Fruit fly (Drosophila melanogaster) whole organism, embryonic: Measurements from ENCODE around the gene CG12607.

Source experiments
- Ada2b ChIP-seq: fragments of 200-800 bp; sonication (Bioruptor generic); IDR thresholded peaks from 2 replicates; pipeline ENCODE4 v1.3.6; 2022; ENCODE audit warnings: missing biosample characterization, missing genetic modification characterization
- Adf1 ChIP-seq: fragments of 200-800 bp; sonication (Bioruptor generic); IDR thresholded peaks from 2 replicates; pipeline ENCODE4 v1.3.6; 2022; ENCODE audit warnings: missing biosample characterization, missing genetic modification characterization
- CG10543 ChIP-seq: fragments of 200-800 bp; sonication (Bioruptor generic); optimal IDR thresholded peaks from 3 replicates; lab custom pipeline; 2017; ENCODE audit warnings: missing biosample characterization, mild to moderate bottlenecking, missing genetic modification characterization, moderate library complexity
- CG11456 ChIP-seq: fragments of 200-800 bp; sonication (Bioruptor generic); IDR thresholded peaks from 3 replicates; pipeline ENCODE4 v1.3.6; 2022; ENCODE audit warnings: missing biosample characterization, missing genetic modification characterization
- CG12104 ChIP-seq: fragments of 200-800 bp; sonication (Bioruptor generic); optimal IDR thresholded peaks from 3 replicates; lab custom pipeline; 2016; ENCODE audit warnings: missing biosample characterization, missing genetic modification characterization
- CG12659 ChIP-seq: fragments of 200-800 bp; sonication (Bioruptor generic); optimal IDR thresholded peaks from 3 replicates; lab custom pipeline; 2017; ENCODE audit warnings: mild to moderate bottlenecking, missing biosample characterization, missing genetic modification reagents, missing genetic modification characterization
- CG12942 ChIP-seq: fragments of 200-800 bp; sonication (Bioruptor generic); optimal IDR thresholded peaks from 3 replicates; lab custom pipeline; 2016; ENCODE audit warnings: missing biosample characterization, missing genetic modification characterization
- CG14014 ChIP-seq: fragments of 200-800 bp; sonication (Bioruptor generic); IDR thresholded peaks from 2 replicates; pipeline ENCODE4 v1.3.6; 2022; ENCODE audit warnings: missing biosample characterization, missing genetic modification characterization
- CG1529 ChIP-seq: fragments of 200-800 bp; sonication (Bioruptor generic); optimal IDR thresholded peaks from 3 replicates; lab custom pipeline; 2018; ENCODE audit warnings: missing biosample characterization, missing genetic modification characterization
- CG1647 ChIP-seq: fragments of 200-800 bp; sonication (Bioruptor generic); optimal IDR thresholded peaks from 3 replicates; lab custom pipeline; 2016; ENCODE audit warnings: missing biosample characterization, missing genetic modification characterization
- CG17328 ChIP-seq: fragments of 200-800 bp; sonication (Bioruptor generic); IDR thresholded peaks from 2 replicates; pipeline ENCODE4 v1.3.6; 2022; ENCODE audit warnings: missing biosample characterization, missing genetic modification characterization
- CG18599 ChIP-seq: fragments of 200-800 bp; sonication (Bioruptor generic); optimal IDR thresholded peaks from 3 replicates; lab custom pipeline; 2017; ENCODE audit warnings: missing biosample characterization, missing genetic modification characterization, mild to moderate bottlenecking, moderate library complexity, missing genetic modification reagents
- CG2889 ChIP-seq: fragments of 200-800 bp; sonication (Bioruptor generic); IDR thresholded peaks from 3 replicates; pipeline ENCODE4 v1.3.6; 2022; ENCODE audit warnings: missing biosample characterization, missing genetic modification characterization
- CG31365 ChIP-seq: fragments of 200-800 bp; sonication (Bioruptor generic); optimal IDR thresholded peaks from 2 replicates; lab custom pipeline; 2018; ENCODE audit warnings: missing biosample characterization, mild to moderate bottlenecking, missing genetic modification characterization
- CG6654 ChIP-seq: fragments of 200-800 bp; sonication (Bioruptor generic); optimal IDR thresholded peaks from 2 replicates; lab custom pipeline; 2017; ENCODE audit warnings: missing biosample characterization, mild to moderate bottlenecking, missing genetic modification characterization
- CG7987 ChIP-seq: fragments of 200-800 bp; sonication (Bioruptor generic); optimal IDR thresholded peaks from 2 replicates; lab custom pipeline; 2018; ENCODE audit warnings: missing biosample characterization, mild to moderate bottlenecking, missing genetic modification characterization, moderate library complexity
- CG8290 ChIP-seq, 3 experiments: fragments of 200-800 bp; sonication (Bioruptor generic); optimal IDR thresholded peaks; 2 replicates each; lab custom pipeline; 2016 to 2019; ENCODE audit warnings: missing biosample characterization in 3 of 3, missing genetic modification characterization in 3 of 3, mild to moderate bottlenecking in 2 of 3, moderate library complexity in 1 of 3
- CG9797 ChIP-seq: fragments of 200-800 bp; sonication (Bioruptor generic); optimal IDR thresholded peaks from 3 replicates; lab custom pipeline; 2018; ENCODE audit warnings: missing biosample characterization, mild to moderate bottlenecking, missing genetic modification characterization
- Deaf1 ChIP-seq: fragments of 200-800 bp; optimal IDR thresholded peaks from 3 replicates; lab custom pipeline; 2019; ENCODE audit warnings: missing biosample characterization, mild to moderate bottlenecking, missing genetic modification characterization, moderate library complexity
- Ets65A ChIP-seq: fragments of 200-800 bp; sonication (Bioruptor generic); peaks from one replicate; lab custom pipeline; 2016; ENCODE audit warnings: missing biosample characterization, missing genetic modification characterization
- HLH54F ChIP-seq: fragments of 200-800 bp; sonication (Bioruptor generic); optimal IDR thresholded peaks from 3 replicates; lab custom pipeline; 2016; ENCODE audit warnings: missing biosample characterization, missing genetic modification characterization
- Lim3 ChIP-seq: fragments of 200-800 bp; sonication (Bioruptor generic); IDR thresholded peaks from 2 replicates; pipeline ENCODE4 v1.3.6; 2022; ENCODE audit warnings: missing biosample characterization, missing genetic modification characterization
- Med ChIP-seq: fragments of 200-800 bp; sonication (Bioruptor generic); peaks from one replicate; lab custom pipeline; 2016; ENCODE audit warnings: missing biosample characterization, missing genetic modification characterization, mild to moderate bottlenecking, inconsistent platforms, moderate library complexity
- Meics ChIP-seq: fragments of 200-800 bp; sonication (Bioruptor generic); optimal IDR thresholded peaks from 2 replicates; lab custom pipeline; 2017; ENCODE audit warnings: missing biosample characterization, mild to moderate bottlenecking, missing genetic modification characterization
- NC2β ChIP-seq: fragments of 200-800 bp; sonication (Bioruptor generic); optimal IDR thresholded peaks from 2 replicates; lab custom pipeline; 2016; ENCODE audit warnings: missing biosample characterization, missing genetic modification characterization
- Nf-YC ChIP-seq: fragments of 200-800 bp; optimal IDR thresholded peaks from 3 replicates; lab custom pipeline; 2019; ENCODE audit warnings: missing biosample characterization, mild to moderate bottlenecking, missing genetic modification characterization, moderate library complexity
- Pdp1 ChIP-seq, 2 experiments: fragments of 200-800 bp; sonication (Bioruptor generic); optimal IDR thresholded peaks; 3 replicates each; lab custom pipeline; 2016; ENCODE audit warnings: missing biosample characterization in 2 of 2, missing genetic modification characterization in 2 of 2, mild to moderate bottlenecking in 1 of 2, moderate library complexity in 1 of 2
- Six4 ChIP-seq: fragments of 200-800 bp; sonication (Bioruptor generic); optimal IDR thresholded peaks from 2 replicates; lab custom pipeline; 2016; ENCODE audit warnings: missing biosample characterization, missing genetic modification characterization
- Sox100B ChIP-seq: fragments of 200-800 bp; sonication (Bioruptor generic); optimal IDR thresholded peaks from 3 replicates; lab custom pipeline; 2018; ENCODE audit warnings: missing biosample characterization, mild to moderate bottlenecking, missing genetic modification characterization
- Sox102F ChIP-seq: fragments of 200-800 bp; sonication (Bioruptor generic); optimal IDR thresholded peaks from 2 replicates; lab custom pipeline; 2018; ENCODE audit warnings: missing biosample characterization, mild to moderate bottlenecking, missing genetic modification characterization, moderate library complexity
- Usf ChIP-seq: fragments of 200-800 bp; sonication (Bioruptor generic); optimal IDR thresholded peaks from 2 replicates; lab custom pipeline; 2017; ENCODE audit warnings: missing genotype, missing biosample characterization, missing genetic modification characterization
- btn ChIP-seq: fragments of 200-800 bp; sonication (Bioruptor generic); optimal IDR thresholded peaks from 2 replicates; lab custom pipeline; 2016; ENCODE audit warnings: missing biosample characterization, missing genetic modification characterization
- caup ChIP-seq: fragments of 200-800 bp; sonication (Bioruptor generic); optimal IDR thresholded peaks from 3 replicates; lab custom pipeline; 2017; ENCODE audit warnings: missing biosample characterization, mild to moderate bottlenecking, missing genetic modification characterization, moderate library complexity; ENCODE audit not compliant: severe bottlenecking
- crol ChIP-seq: fragments of 200-800 bp; sonication (Bioruptor generic); IDR thresholded peaks from 2 replicates; pipeline ENCODE4 v1.3.6; 2022; ENCODE audit warnings: missing biosample characterization, missing genetic modification characterization
- gsb ChIP-seq: fragments of 200-800 bp; sonication (Bioruptor generic); IDR thresholded peaks from 2 replicates; pipeline ENCODE4 v1.3.6; 2022; ENCODE audit warnings: missing biosample characterization, missing genetic modification characterization
- hkb ChIP-seq, 2 experiments: fragments of 200-800 bp in 1 of 2; fragments of >200 bp in 1 of 2; sonication (Bioruptor generic) in 1 of 2; IDR thresholded peaks in 1 of 2; optimal IDR thresholded peaks in 1 of 2; 2 replicates each; pipeline versions ENCODE4 v1.3.6 to Lab custom; 2017 to 2022; ENCODE audit warnings: missing biosample characterization in 1 of 2, missing genetic modification characterization in 1 of 2
- lbe ChIP-seq: fragments of 200-800 bp; sonication (Bioruptor generic); optimal IDR thresholded peaks from 2 replicates; lab custom pipeline; 2016; ENCODE audit warnings: missing biosample characterization, mild to moderate bottlenecking, missing genetic modification characterization
- mam ChIP-seq: fragments of 200-800 bp; sonication (Bioruptor generic); optimal IDR thresholded peaks from 3 replicates; lab custom pipeline; 2016; ENCODE audit warnings: missing biosample characterization, missing genetic modification characterization
- nom ChIP-seq: fragments of 200-800 bp; sonication (Bioruptor generic); optimal IDR thresholded peaks from 2 replicates; lab custom pipeline; 2017; ENCODE audit warnings: missing biosample characterization, missing genetic modification characterization, mild to moderate bottlenecking, moderate library complexity, missing genetic modification reagents
- pb ChIP-seq: fragments of 200-800 bp; sonication (Bioruptor generic); optimal IDR thresholded peaks from 3 replicates; lab custom pipeline; 2016; ENCODE audit warnings: missing biosample characterization, missing genetic modification characterization
- phol ChIP-seq: fragments of 200-800 bp; sonication (Bioruptor generic); optimal IDR thresholded peaks from 3 replicates; lab custom pipeline; 2018; ENCODE audit warnings: missing biosample characterization, mild to moderate bottlenecking, missing genetic modification characterization, moderate library complexity
- pum ChIP-seq: fragments of 200-800 bp; sonication (Bioruptor generic); optimal IDR thresholded peaks from 2 replicates; lab custom pipeline; 2016; ENCODE audit warnings: missing biosample characterization, missing genetic modification characterization
- sens ChIP-seq: fragments of 200-800 bp; sonication (Bioruptor generic); peaks from one replicate; lab custom pipeline; 2016; ENCODE audit warnings: missing biosample characterization, missing genetic modification characterization
- shn ChIP-seq: fragments of 200-800 bp; sonication (Bioruptor generic); optimal IDR thresholded peaks from 3 replicates; lab custom pipeline; 2016; ENCODE audit warnings: missing biosample characterization, missing genetic modification characterization
- sima ChIP-seq: fragments of 200-800 bp; sonication (Bioruptor generic); optimal IDR thresholded peaks from 2 replicates; lab custom pipeline; 2016; ENCODE audit warnings: missing biosample characterization, missing genetic modification characterization
- sisA ChIP-seq: fragments of 200-800 bp; sonication (Bioruptor generic); IDR thresholded peaks from 2 replicates; pipeline ENCODE4 v1.3.6; 2022; ENCODE audit warnings: missing biosample characterization, missing genetic modification characterization

Gene CG12607

DNA sequence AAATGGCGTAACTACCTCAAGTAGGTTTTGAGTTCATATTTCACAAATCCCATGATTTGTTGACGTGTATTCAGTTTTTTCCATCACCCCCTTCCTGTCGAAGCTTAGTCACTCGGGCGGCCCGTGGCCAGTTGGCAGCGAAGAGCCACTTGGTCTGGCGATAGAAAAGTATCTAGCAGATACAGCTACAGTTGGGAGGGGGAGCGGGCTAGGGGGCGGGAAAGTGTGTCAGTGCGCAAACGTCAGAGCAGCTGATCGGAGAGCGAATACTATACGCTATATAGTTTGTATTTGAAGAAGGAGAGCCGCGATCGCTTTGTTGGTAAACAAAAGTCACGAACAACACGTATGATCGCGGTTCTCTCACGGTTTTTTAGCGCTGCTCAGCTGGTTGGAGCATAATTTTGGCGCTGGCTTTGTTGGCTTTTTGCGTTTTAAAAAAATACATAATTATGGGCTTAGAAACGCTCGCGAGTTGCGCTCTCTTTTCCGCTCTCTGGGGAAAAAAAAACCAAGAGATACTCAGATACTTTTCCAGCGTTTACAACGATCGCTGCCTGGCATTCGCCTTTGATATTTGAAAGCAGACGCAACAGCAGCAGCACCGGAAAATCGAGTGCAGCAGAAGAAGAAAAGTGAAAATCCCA is 32.5 kb upstream of the CG12607 start (continued):
- TF ChIP-seq CG1529 (GFP tag; lab: Kevin White, UChicago) (no peak), sima (GFP tag; lab: Kevin White, UChicago) (no peak), Sox102F (no peak), Sox100B (GFP tag; lab: Kevin White, UChicago) (no peak), CG7987 (GFP tag; lab: Kevin White, UChicago) (peak; percentile 99), CG10543 (peak; percentile 98), pb (GFP tag; lab: Kevin White, UChicago) (no peak), shn (peak; percentile 49), phol (tag; lab: Kevin White, UChicago) (no peak), CG12104 (GFP tag; lab: Kevin White, UChicago) (no peak), gsb (GFP tag; lab: Robert Waterston, UW) (no peak), CG1647 (GFP tag; lab: Kevin White, UChicago) (no peak), Lim3 (GFP tag; lab: Robert Waterston, UW) (no peak), Meics (GFP tag; lab: Kevin White, UChicago) (no peak), CG9797 (no peak), caup (GFP tag; lab: Kevin White, UChicago) (no peak)
- TF ChIP-seq, all 482 proteins: peak for 97

DNA sequence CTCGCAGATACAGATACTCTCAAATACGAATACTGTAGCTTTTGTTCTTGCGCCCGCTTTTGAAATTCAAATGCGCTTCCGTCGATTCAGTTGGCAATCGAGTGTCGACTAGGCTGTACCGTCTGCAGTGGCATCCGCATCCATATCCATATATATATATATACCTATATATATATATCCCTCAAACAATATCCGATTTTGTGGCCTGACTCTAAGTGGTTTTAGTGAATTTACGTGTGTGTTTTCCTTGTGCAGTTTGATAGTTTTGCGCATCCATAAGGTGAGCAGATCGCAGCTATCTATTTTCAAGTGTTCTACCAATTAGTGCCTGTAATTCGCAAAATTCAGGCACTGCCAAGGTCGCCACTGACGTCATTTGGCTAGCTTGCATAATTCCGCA is 31.8 kb upstream of the CG12607 start:
- no peak for TF ChIP-seq NC2β
- no peak for TF ChIP-seq Deaf1 (tag; lab: Kevin White, UChicago)
- TF ChIP-seq lbe (GFP tag; lab: Kevin White, UChicago) = no peak
- TF ChIP-seq Nf-YC (tag; lab: Kevin White, UChicago) = no peak
- no peak for TF ChIP-seq sisA (GFP tag; lab: Robert Waterston, UW)
- TF ChIP-seq HLH54F = no peak
- peak; percentile 40 for TF ChIP-seq sens
- TF ChIP-seq crol (GFP tag; lab: Robert Waterston, UW) = no peak
- no peak for TF ChIP-seq CG31365 (tag; lab: Kevin White, UChicago)
- TF ChIP-seq CG14014 (GFP tag; lab: Robert Waterston, UW) = no peak
- no peak for TF ChIP-seq hkb (optimal IDR thresholded peaks at IDR 0.05; lab: Kevin White, UChicago)
- no peak for TF ChIP-seq hkb (GFP tag; IDR thresholded peaks at IDR 0.05; lab: Robert Waterston, UW)
- no peak for TF ChIP-seq CG2889 (GFP tag; lab: Robert Waterston, UW)
- TF ChIP-seq CG8290 (GFP tag; optimal IDR thresholded peaks at IDR 0.05; lab: Kevin White, UChicago) = no peak
- TF ChIP-seq CG8290 (tag; optimal IDR thresholded peaks at IDR 0.05; lab: Kevin White, UChicago) = peak in 1 of 2 experiments; percentile 7
- peak in 1 of 2 experiments; percentile 30 for TF ChIP-seq Pdp1 (GFP tag; optimal IDR thresholded peaks at IDR 0.05; lab: Kevin White, UChicago)
- no peak for TF ChIP-seq CG11456 (GFP tag; lab: Robert Waterston, UW)
- no peak for TF ChIP-seq mam (GFP tag; lab: Kevin White, UChicago)
- no peak for TF ChIP-seq pum
- no peak for TF ChIP-seq Six4 (GFP tag; lab: Kevin White, UChicago)
- no peak for TF ChIP-seq CG12942

DNA sequence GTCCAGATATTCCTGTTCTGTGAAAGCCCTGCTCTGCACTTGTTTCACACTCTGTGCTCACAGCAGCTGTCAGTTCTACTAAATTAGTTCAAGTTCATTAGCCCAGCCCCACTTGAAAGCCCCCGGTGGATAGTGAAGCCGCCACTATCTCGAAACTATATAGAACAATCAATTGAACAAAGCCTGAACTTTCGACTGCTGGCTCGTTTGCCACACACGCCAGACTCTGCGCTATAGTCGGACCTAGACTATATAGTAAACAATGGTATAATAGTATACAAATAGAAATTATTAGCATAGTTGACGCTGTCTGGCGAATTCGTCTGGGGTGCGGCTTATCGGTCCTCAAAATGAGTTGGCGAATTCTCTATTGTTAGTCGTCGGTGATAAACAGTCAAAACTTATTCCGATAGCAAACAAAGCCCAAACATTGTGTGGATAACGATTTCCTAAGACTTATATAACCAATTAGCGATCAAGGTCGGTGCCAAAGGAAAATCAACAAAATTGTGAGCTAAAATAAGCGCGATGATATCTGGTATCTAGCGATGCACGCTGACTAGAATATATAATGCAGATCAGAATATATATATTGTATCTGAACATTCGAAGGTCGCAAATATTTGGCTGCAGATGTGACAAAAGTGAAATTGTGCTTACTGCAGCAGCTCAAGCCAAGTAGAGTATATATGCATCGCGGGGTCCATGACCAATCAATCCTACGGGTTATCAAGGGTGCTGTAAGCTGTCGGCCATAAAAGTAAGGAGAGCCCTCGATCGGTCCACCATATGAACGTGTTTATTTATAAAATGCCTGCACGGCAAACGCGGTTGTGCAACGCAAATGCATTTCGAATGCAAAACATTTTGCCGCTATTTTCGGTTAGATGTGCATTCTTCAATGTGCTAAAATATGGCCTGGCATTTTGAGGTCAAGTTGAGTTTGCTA is 30.8 kb upstream of the CG12607 start:
- TF ChIP-seq CG18599 = peak; percentile 12
- no peak for TF ChIP-seq Usf
- no peak for TF ChIP-seq CG12659 (GFP tag; lab: Kevin White, UChicago)
- TF ChIP-seq CG17328 (GFP tag; lab: Robert Waterston, UW) = no peak
- TF ChIP-seq CG6654 (GFP tag; lab: Kevin White, UChicago) = no peak
- no peak for TF ChIP-seq pum
- TF ChIP-seq nom (GFP tag; lab: Kevin White, UChicago) = no peak
- no peak for TF ChIP-seq CG14014 (GFP tag; lab: Robert Waterston, UW)
- TF ChIP-seq btn = no peak
- peak; percentile 72 for TF ChIP-seq Med (GFP tag; lab: Kevin White, UChicago)
- no peak for TF ChIP-seq Adf1 (GFP tag; lab: Robert Waterston, UW)
- peak; percentile 31 for TF ChIP-seq Ets65A
- no peak for TF ChIP-seq Ada2b (GFP tag; lab: Robert Waterston, UW)
